Worm (Caenorhabditis elegans) whole organism, mixed stage, embryonic: ENCODE data around the gene T24E12.2.

Experiments used
- elt-3 ChIP-seq: fragments of 150-350 bp; optimal IDR thresholded peaks from 2 replicates; lab custom pipeline; 2014; ENCODE audit warnings: missing biosample characterization, missing genetic modification characterization
- mls-2 ChIP-seq: sonication (generic microtip); optimal IDR thresholded peaks from 2 replicates; lab custom pipeline; 2016; ENCODE audit warnings: mild to moderate bottlenecking, missing genetic modification characterization, moderate library complexity, missing compliant biosample characterization
- nhr-12 ChIP-seq: fragments of 150-350 bp; optimal IDR thresholded peaks from 2 replicates; lab custom pipeline; 2014; ENCODE audit warnings: missing biosample characterization, missing genetic modification characterization
- nhr-28 ChIP-seq: fragments of 150-350 bp; optimal IDR thresholded peaks from 2 replicates; lab custom pipeline; 2014; ENCODE audit warnings: missing biosample characterization, missing genetic modification characterization
- sem-2 ChIP-seq: fragments of 200-800 bp; sonication (Bioruptor generic); optimal IDR thresholded peaks from 2 replicates; lab custom pipeline; 2018; ENCODE audit warnings: mild to moderate bottlenecking, missing genetic modification characterization, missing compliant biosample characterization
- unc-39 ChIP-seq: fragments of 150-350 bp; optimal IDR thresholded peaks from 2 replicates; lab custom pipeline; 2014; ENCODE audit warnings: missing biosample characterization, missing genetic modification characterization

ce11 chrII:3782309-3783000, at the start of gene T24E12.2:
- TF ChIP-seq nhr-12 (tag; lab: Kevin White, UChicago) = no peak
- TF ChIP-seq elt-3 (tag; lab: Kevin White, UChicago) = no peak
- no peak for TF ChIP-seq unc-39
- TF ChIP-seq mls-2 (tag; lab: Kevin White, UChicago) = no peak
- no peak for TF ChIP-seq sem-2 (GFP tag; lab: Kevin White, UChicago)
- no peak for TF ChIP-seq nhr-28 (tag; lab: Kevin White, UChicago)
